Worm (Caenorhabditis elegans): ENCODE results near the gene taf-2.

The taf-2 gene

ce11 chrIV:3626447-3626846 is 33.0 kb upstream of the taf-2 start:
- TF ChIP-seq ceh-9 (tag; optimal IDR thresholded peaks at IDR 0.05) (no peak), unc-42 (tag; optimal IDR thresholded peaks at IDR 0.05) (peak; percentile 90), T23F11.4 (GFP tag; optimal IDR thresholded peaks at IDR 0.05) (no peak)

ce11 chrIV:3624597-3624996 is 31.2 kb upstream of the taf-2 start, which contains the start of the genes cha-1 and unc-17:
Gene cha-1 (minus strand): TSS chrIV:3624697.
Gene unc-17 (minus strand): TSS chrIV:3624699.
- TF ChIP-seq odd-2 (tag; optimal IDR thresholded peaks at IDR 0.05) (no peak), pax-1 (tag; optimal IDR thresholded peaks at IDR 0.05) (no peak), nhr-232 (tag; optimal IDR thresholded peaks at IDR 0.05) (no peak), ceh-2 (tag; optimal IDR thresholded peaks at IDR 0.05) (no peak), sdc-2 (tag; optimal IDR thresholded peaks at IDR 0.05) (no peak), dve-1 (tag; optimal IDR thresholded peaks at IDR 0.05) (no peak), mec-3 (tag; optimal IDR thresholded peaks at IDR 0.05; ENCODE audit: borderline replicate concordance) (no peak), sox-4 (tag; optimal IDR thresholded peaks at IDR 0.05) (no peak), unc-86 (tag; optimal IDR thresholded peaks at IDR 0.05) (no peak), K09A11.1 (tag; optimal IDR thresholded peaks at IDR 0.05; ENCODE audit: insufficient read depth) (no peak), fkh-10 (GFP tag; optimal IDR thresholded peaks at IDR 0.05) (no peak), hlh-30 (tag; optimal IDR thresholded peaks at IDR 0.05; ENCODE audit: insufficient read depth) (no peak), tbx-2 (tag; optimal IDR thresholded peaks at IDR 0.05) (no peak), pha-4 (tag; optimal IDR thresholded peaks at IDR 0.05) (no peak), pat-9 (tag; optimal IDR thresholded peaks at IDR 0.05) (no peak), unc-3 (GFP tag; conservative IDR thresholded peaks at IDR 0.05) (no peak), unc-3 (tag; optimal IDR thresholded peaks at IDR 0.05) (no peak), hlh-8 (tag; optimal IDR thresholded peaks at IDR 0.05) (no peak)

- TF ChIP-seq K02D7.2 (tag; optimal IDR thresholded peaks at IDR 0.05) (no peak), unc-3 (GFP tag; conservative IDR thresholded peaks at IDR 0.05) (peak; percentile 59; the same call in 1 of the 2 replicates), unc-3 (tag; optimal IDR thresholded peaks at IDR 0.05) (peak; percentile 39), unc-42 (tag; optimal IDR thresholded peaks at IDR 0.05) (peak; percentile 51)
Observed at ce11 chrIV:3621805-3622355, 28.5 kb upstream of the taf-2 start.

- TF ChIP-seq elt-4 (tag; optimal IDR thresholded peaks at IDR 0.05) (peak; percentile 81), unc-3 (GFP tag; conservative IDR thresholded peaks at IDR 0.05) (no peak), unc-3 (tag; optimal IDR thresholded peaks at IDR 0.05) (no peak)
Observed at ce11 chrIV:3618719-3619118, 25.3 kb upstream of the taf-2 start.

ce11 chrIV:3613022-3613605 is 19.7 kb upstream of the taf-2 start, which contains the start of gene ltah-1.2:
Gene ltah-1.2 (minus strand): TSS chrIV:3613072.
- no peak for TF ChIP-seq Y22D7AL.16 (tag; optimal IDR thresholded peaks at IDR 0.05)
- TF ChIP-seq eyg-1 (tag; optimal IDR thresholded peaks at IDR 0.05): no peak
- no peak for TF ChIP-seq C38D4.7 (GFP tag; optimal IDR thresholded peaks at IDR 0.05)
- TF ChIP-seq fax-1 (tag; optimal IDR thresholded peaks at IDR 0.05): no peak
- TF ChIP-seq unc-55 (GFP tag; optimal IDR thresholded peaks at IDR 0.05): no peak
- no peak for TF ChIP-seq hlh-6 (tag; optimal IDR thresholded peaks at IDR 0.05)
- no peak for TF ChIP-seq hlh-8 (tag; optimal IDR thresholded peaks at IDR 0.05)
- TF ChIP-seq fkh-6 (tag; optimal IDR thresholded peaks at IDR 0.05): no peak
- TF ChIP-seq hlh-15 (tag; optimal IDR thresholded peaks at IDR 0.05): no peak
- TF ChIP-seq lin-11 (tag; optimal IDR thresholded peaks at IDR 0.05): no peak
- no peak for TF ChIP-seq hlh-13 (GFP tag; optimal IDR thresholded peaks at IDR 0.05)
- no peak for TF ChIP-seq ceh-6 (GFP tag; optimal IDR thresholded peaks at IDR 0.05)
- TF ChIP-seq K02D7.2 (tag; optimal IDR thresholded peaks at IDR 0.05): no peak
- TF ChIP-seq dve-1 (tag; optimal IDR thresholded peaks at IDR 0.05): no peak
- no peak for TF ChIP-seq mec-3 (tag; optimal IDR thresholded peaks at IDR 0.05; ENCODE audit: borderline replicate concordance)
- TF ChIP-seq lim-6 (tag; optimal IDR thresholded peaks at IDR 0.05): no peak
